Worm (Caenorhabditis elegans): Measurements from ENCODE around the gene Y57G7A.11.

- no peak for TF ChIP-seq C34B4.2 (tag; optimal IDR thresholded peaks at IDR 0.05)
- no peak for TF ChIP-seq nhr-28 (tag; optimal IDR thresholded peaks at IDR 0.05)
- no peak for TF ChIP-seq mab-9 (GFP tag; IDR thresholded peaks at IDR 0.05)
- no peak for TF ChIP-seq lir-3 (tag; optimal IDR thresholded peaks at IDR 0.05; ENCODE audit: poor library complexity)
- no peak for TF ChIP-seq unc-62 (GFP tag; optimal IDR thresholded peaks at IDR 0.05)
- no peak for TF ChIP-seq nhr-12 (tag; optimal IDR thresholded peaks at IDR 0.05)
- no peak for TF ChIP-seq ets-5 (GFP tag; IDR thresholded peaks at IDR 0.05)
- TF ChIP-seq nhr-76 (tag; optimal IDR thresholded peaks at IDR 0.05), result no peak
- TF ChIP-seq ceh-8 (GFP tag; optimal IDR thresholded peaks at IDR 0.05), result no peak
Observed at ce11 chrII:1252259-1252658, 24.4 kb downstream of the Y57G7A.11 start, which contains the start of gene lin-42.

Measured in whole organism, L1 larva.